Worm (Caenorhabditis elegans): ENCODE measurements around the gene ctl-2.

DNA sequence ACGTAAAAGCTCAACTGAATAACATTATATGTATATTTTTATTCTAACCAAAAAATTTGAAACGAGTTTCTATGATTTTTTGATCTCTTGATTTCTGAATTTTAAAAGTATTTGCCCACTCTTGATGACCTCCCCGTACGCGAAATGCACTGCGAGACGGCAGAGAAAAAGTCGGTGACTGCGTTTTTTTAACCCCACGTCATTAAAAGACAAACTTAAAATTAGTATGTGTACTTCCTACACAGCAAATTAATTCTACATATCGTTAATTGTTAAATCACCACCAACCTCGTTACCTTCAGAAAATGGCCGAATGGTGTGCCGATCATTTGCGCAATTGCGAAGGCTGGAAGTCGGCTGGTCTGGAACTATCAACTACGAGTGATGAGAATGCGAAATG, 9.3 kb downstream of the ctl-2 start, which contains the start of gene Y54G11A.4:
- no peak for TF ChIP-seq blmp-1 (tag; optimal IDR thresholded peaks at IDR 0.05; ENCODE audit: insufficient read depth)
- no peak for TF ChIP-seq mab-5 (tag; optimal IDR thresholded peaks at IDR 0.05)
- peak; percentile 58 for TF ChIP-seq sma-9 (GFP tag; optimal IDR thresholded peaks at IDR 0.05)
- TF ChIP-seq sma-9 (tag; optimal IDR thresholded peaks at IDR 0.05) = no peak
- TF ChIP-seq mdl-1 (tag; optimal IDR thresholded peaks at IDR 0.05) = no peak
- TF ChIP-seq egl-27 (tag; optimal IDR thresholded peaks at IDR 0.05) = no peak
- TF ChIP-seq sem-4 (tag; optimal IDR thresholded peaks at IDR 0.05) = no peak
- TF ChIP-seq snpc-4 (tag; optimal IDR thresholded peaks at IDR 0.05) = no peak
- no peak for TF ChIP-seq nhr-25 (tag; optimal IDR thresholded peaks at IDR 0.05)
- no peak for TF ChIP-seq alr-1 (tag; optimal IDR thresholded peaks at IDR 0.05)
